Worm (Caenorhabditis elegans) whole organism, midembryonic: ENCODE results near the gene F42A8.1.

Experiments used
- flt-1 ChIP-seq: fragments of 200-800 bp; sonication (Bioruptor generic); IDR thresholded peaks from 2 replicates; pipeline ENCODE4 v1.3.6; 2022; ENCODE audit warnings: missing genetic modification characterization, missing compliant biosample characterization
- klf-2 ChIP-seq: fragments of 200-800 bp; sonication (Bioruptor generic); conservative IDR thresholded peaks from 2 replicates; pipeline ENCODE4 v1.3.6; 2022; ENCODE audit warnings: missing genetic modification reagents, missing genetic modification characterization, missing compliant biosample characterization
- med-1 ChIP-seq: sonication (generic microtip); optimal IDR thresholded peaks from 2 replicates; lab custom pipeline; 2017; ENCODE audit warnings: missing genetic modification characterization, mild to moderate bottlenecking, missing compliant biosample characterization, antibody characterized with exemption, missing genetic modification reagents; ENCODE audit not compliant: insufficient read depth
- ref-1 ChIP-seq: fragments of 200-800 bp; sonication (Bioruptor generic); conservative IDR thresholded peaks from 2 replicates; pipeline ENCODE4 v1.3.6; 2022; ENCODE audit warnings: missing genetic modification reagents, missing genetic modification characterization, missing compliant biosample characterization
- ztf-29 ChIP-seq: fragments of 200-800 bp; sonication (Bioruptor generic); IDR thresholded peaks from 2 replicates; pipeline ENCODE4 v1.3.6; 2022; ENCODE audit warnings: missing genetic modification reagents, missing genetic modification characterization, missing compliant biosample characterization

DNA sequence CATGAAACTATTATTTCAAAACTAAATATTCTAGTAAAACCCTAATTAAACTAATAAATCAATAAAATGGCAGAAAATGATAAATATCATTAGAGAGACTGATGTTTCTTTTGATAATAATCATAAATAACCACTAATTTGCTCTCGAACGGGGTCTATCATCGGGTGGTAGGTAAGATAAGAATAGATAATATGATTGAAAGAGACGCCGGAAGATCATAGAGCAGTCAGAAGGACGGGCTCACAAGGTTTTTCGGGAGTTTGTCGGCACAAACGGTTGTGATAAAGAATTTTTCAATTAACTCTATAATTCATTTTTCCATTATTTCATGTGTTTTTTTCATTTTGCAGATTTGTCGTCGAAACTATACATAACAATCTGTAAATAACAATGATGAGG lies 45.3 kb downstream of the F42A8.1 start:
- no peak for TF ChIP-seq flt-1 (GFP tag; lab: Robert Waterston, UW)
- no peak for TF ChIP-seq med-1 (GFP tag; lab: Kevin White, UChicago)
- TF ChIP-seq ztf-29 (GFP tag; lab: Robert Waterston, UW), result no peak
- no peak for TF ChIP-seq ref-1 (GFP tag; lab: Robert Waterston, UW)
- TF ChIP-seq klf-2 (GFP tag; lab: Robert Waterston, UW), result no peak
